Worm (Caenorhabditis elegans) whole organism, L2 larva: ENCODE results near the gene pdcd-2.

Experiments
- crh-2 ChIP-seq: sonication (generic microtip); optimal IDR thresholded peaks from 2 replicates; lab custom pipeline; 2017; ENCODE audit warnings: missing biosample characterization, missing genetic modification characterization
- lin-39 ChIP-seq: fragments of 150-350 bp; optimal IDR thresholded peaks from 2 replicates; lab custom pipeline; 2014; ENCODE audit warnings: missing biosample characterization, missing genetic modification reagents, missing genetic modification characterization
- lsy-2 ChIP-seq, 2 experiments: fragments of 150-350 bp in 1 of 2; sonication (generic microtip) in 1 of 2; optimal IDR thresholded peaks; 2 replicates each; lab custom pipeline; 2014 to 2017; ENCODE audit warnings: missing biosample characterization in 2 of 2, missing genetic modification characterization in 2 of 2
- mbf-1 ChIP-seq: sonication (generic microtip); optimal IDR thresholded peaks from 2 replicates; lab custom pipeline; 2017; ENCODE audit warnings: missing biosample characterization, missing genetic modification characterization
- nhr-10 ChIP-seq: sonication (generic microtip); optimal IDR thresholded peaks from 2 replicates; lab custom pipeline; 2017; ENCODE audit warnings: missing biosample characterization, missing genetic modification characterization
- nhr-11 ChIP-seq: fragments of 150-350 bp; optimal IDR thresholded peaks from 2 replicates; lab custom pipeline; 2014; ENCODE audit warnings: missing biosample characterization, missing genetic modification characterization
- nhr-237 ChIP-seq: fragments of 150-350 bp; optimal IDR thresholded peaks from 2 replicates; lab custom pipeline; 2014; ENCODE audit warnings: missing biosample characterization, missing genetic modification characterization

ce11 chrIII:4448029-4448428, 30.2 kb upstream of the pdcd-2 start:
- TF ChIP-seq mbf-1 (no peak), lsy-2 (tag; optimal IDR thresholded peaks at IDR 0.05; lab: Kevin White, UChicago) (no peak), nhr-11 (no peak), lin-39 (tag; lab: Kevin White, UChicago) (no peak), crh-2 (tag; lab: Kevin White, UChicago) (no peak), nhr-10 (no peak), nhr-237 (tag; lab: Kevin White, UChicago) (no peak)
